Fruit fly (Drosophila melanogaster) S2 (cell line): Measurements from ENCODE around the gene Cpr30F.

Source experiments
- CG8478 ChIP-seq: fragments of >200 bp; optimal IDR thresholded peaks from 2 replicates; lab custom pipeline; 2018
- CTCF ChIP-seq, 2 experiments: fragments of >200 bp; optimal IDR thresholded peaks; 2 replicates each; lab custom pipeline; 2018

dm6 chr2L:9887856-9888269 is 45.1 kb downstream of the Cpr30F start, which contains the start of gene Fkbp59:
- TF ChIP-seq CG8478 (lab: Kevin White, UChicago) (no peak), CTCF (optimal IDR thresholded peaks at IDR 0.05; lab: Kevin White, UChicago) (peak; percentile 95 to 96)
